Worm (Caenorhabditis elegans): ENCODE data around the gene Y27F2A.6.

- TF ChIP-seq nhr-11 (tag; optimal IDR thresholded peaks at IDR 0.05) = no peak
- no peak for TF ChIP-seq lin-39 (tag; optimal IDR thresholded peaks at IDR 0.05)
- no peak for TF ChIP-seq C34F6.9 (tag; optimal IDR thresholded peaks at IDR 0.05)
- TF ChIP-seq nhr-21 (tag; optimal IDR thresholded peaks at IDR 0.05) = no peak
- TF ChIP-seq lin-13 (GFP tag; optimal IDR thresholded peaks at IDR 0.05) = no peak
- TF ChIP-seq ztf-4 (tag; optimal IDR thresholded peaks at IDR 0.05) = no peak
- no peak for TF ChIP-seq unc-62 (GFP tag; optimal IDR thresholded peaks at IDR 0.05)
- no peak for TF ChIP-seq nhr-77 (tag; optimal IDR thresholded peaks at IDR 0.05)
- no peak for TF ChIP-seq ceh-82 (tag; optimal IDR thresholded peaks at IDR 0.05)
- no peak for TF ChIP-seq zag-1 (tag; optimal IDR thresholded peaks at IDR 0.05)
- no peak for TF ChIP-seq dmd-4 (tag; optimal IDR thresholded peaks at IDR 0.05)
- no peak for TF ChIP-seq nhr-237 (tag; optimal IDR thresholded peaks at IDR 0.05)
- TF ChIP-seq lin-11 (tag; optimal IDR thresholded peaks at IDR 0.05) = no peak
- no peak for TF ChIP-seq mdl-1 (tag; optimal IDR thresholded peaks at IDR 0.05)
Measured at ce11 chrII:3221730-3222129, 38.5 kb upstream of the Y27F2A.6 start, which contains the start of gene ZC239.14.

Measured in whole organism, L2 larva.